Worm (Caenorhabditis elegans): Measurements from ENCODE around the gene pals-40.

pals-40 gene

DNA sequence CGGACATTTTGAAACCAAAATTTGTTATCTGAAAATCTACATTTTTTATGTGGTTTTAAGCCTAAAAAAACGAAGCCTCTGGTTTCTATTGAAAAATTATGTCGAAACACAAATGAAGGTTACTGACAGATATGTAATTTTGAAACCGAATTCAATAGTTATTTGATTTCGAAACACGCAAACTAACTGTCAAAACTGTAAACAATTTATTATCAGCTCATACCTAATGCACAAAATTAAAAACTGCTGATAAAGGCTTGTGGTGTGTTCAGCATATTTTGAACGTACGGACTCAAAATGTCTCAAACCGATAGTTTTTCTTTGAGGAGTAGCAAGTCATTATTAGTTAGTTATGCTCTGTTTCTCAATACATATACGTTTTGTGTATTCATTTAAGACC, 35.3 kb downstream of the pals-40 start, which contains the start of gene fbxa-26 (continued):
- no peak for TF ChIP-seq egl-43 (GFP tag; IDR thresholded peaks at IDR 0.05)
- peak; percentile 35 for TF ChIP-seq nhr-28 (tag; optimal IDR thresholded peaks at IDR 0.05)
- peak; percentile 23 for TF ChIP-seq nhr-77 (tag; optimal IDR thresholded peaks at IDR 0.05)
- TF ChIP-seq daf-12 (tag; optimal IDR thresholded peaks at IDR 0.05), result no peak
- TF ChIP-seq mes-2 (tag; optimal IDR thresholded peaks at IDR 0.05; ENCODE audit: poor library complexity, severe bottlenecking), result no peak

- TF ChIP-seq rbr-2 (tag; optimal IDR thresholded peaks at IDR 0.05) (no peak), set-16 (GFP tag; IDR thresholded peaks at IDR 0.05) (no peak), skn-1 (tag; optimal IDR thresholded peaks at IDR 0.05) (no peak)
These were observed 37.6 kb downstream of the pals-40 start, which contains the start of gene fbxa-5 for ce11 chrIII:1340240-1340639. TSS of gene fbxa-5 (minus strand) at chrIII:1340340.

ce11 chrIII:1331894-1332293, 45.9 kb downstream of the pals-40 start, which contains the start of gene Y82E9BL.19:
TSS of gene Y82E9BL.19 (plus strand) at chrIII:1332016.
- TF ChIP-seq daf-19 (GFP tag; conservative IDR thresholded peaks at IDR 0.05) (no peak), lir-3 (tag; optimal IDR thresholded peaks at IDR 0.05) (no peak), dmd-6 (GFP tag; IDR thresholded peaks at IDR 0.05) (peak; percentile 51), pqm-1 (tag; optimal IDR thresholded peaks at IDR 0.05) (peak; percentile 13), hlh-11 (tag; optimal IDR thresholded peaks at IDR 0.05) (peak; percentile 60), unc-62 (GFP tag; optimal IDR thresholded peaks at IDR 0.05 in 1 of 2) (peak in 1 of 2 experiments; percentile 34), unc-62 (tag; optimal IDR thresholded peaks at IDR 0.05) (no peak), nhr-42 (GFP tag; IDR thresholded peaks at IDR 0.05) (no peak), aha-1 (tag) (peak; percentile 27), daf-16 (GFP tag; optimal IDR thresholded peaks at IDR 0.05) (no peak), daf-16 (tag; optimal IDR thresholded peaks at IDR 0.05) (peak; percentile 12)

Data from whole organism, L4 larva.